Worm (Caenorhabditis elegans) whole organism, L4 larva: ENCODE results near the gene B0496.1.

Experiments
- aly-2 ChIP-seq: sonication (generic microtip); optimal IDR thresholded peaks from 2 replicates; lab custom pipeline; 2018; ENCODE audit warnings: missing biosample characterization, missing genetic modification characterization
- nhr-11 ChIP-seq: fragments of 150-350 bp; optimal IDR thresholded peaks from 2 replicates; lab custom pipeline; 2014; ENCODE audit warnings: missing biosample characterization, missing genetic modification characterization
- unc-62 ChIP-seq, 3 experiments: fragments of 150-350 bp in 1 of 3; sonication (generic microtip); optimal IDR thresholded peaks in 2 of 3; peaks in 1 of 3; 1 replicate in 1 of 3; 2 replicates in 2 of 3; lab custom pipeline; 2014 to 2017; ENCODE audit warnings: missing biosample characterization in 3 of 3, missing genetic modification characterization in 3 of 3, missing genetic modification reagents in 3 of 3, missing genotype in 1 of 3

- peak in 1 of 2 experiments; percentile 76 for TF ChIP-seq unc-62 (GFP tag; optimal IDR thresholded peaks at IDR 0.05 in 1 of 2; lab: Kevin White, UChicago)
- TF ChIP-seq unc-62 (tag; optimal IDR thresholded peaks at IDR 0.05; lab: Kevin White, UChicago) = no peak
- TF ChIP-seq aly-2 (tag; lab: Kevin White, UChicago) = no peak
- no peak for TF ChIP-seq nhr-11 (tag; lab: Kevin White, UChicago)
These were observed 45.5 kb upstream of the B0496.1 start for ce11 chrIV:7400502-7401118.
